Fruit fly (Drosophila melanogaster) whole organism, embryonic: ENCODE measurements around the gene ClpX.

Source experiments
- Adf1 ChIP-seq: fragments of 200-800 bp; sonication (Bioruptor generic); IDR thresholded peaks from 2 replicates; pipeline ENCODE4 v1.3.6; 2022; ENCODE audit warnings: missing biosample characterization, missing genetic modification characterization
- Atf6 ChIP-seq: fragments of 200-800 bp; sonication (Bioruptor generic); IDR thresholded peaks from 2 replicates; pipeline ENCODE4 v1.3.6; 2022; ENCODE audit warnings: missing biosample characterization, missing genetic modification characterization
- Awh ChIP-seq: fragments of 200-800 bp; sonication (Bioruptor generic); IDR thresholded peaks from 2 replicates; pipeline ENCODE4, ENCODE4 v1.3.6; 2022; ENCODE audit warnings: missing biosample characterization, missing genetic modification characterization
- Blimp-1 ChIP-seq: fragments of 200-800 bp; sonication (Bioruptor generic); optimal IDR thresholded peaks from 3 replicates; lab custom pipeline; 2018; ENCODE audit warnings: missing biosample characterization, missing genetic modification characterization, mild to moderate bottlenecking, moderate library complexity, missing genetic modification reagents
- CG10147 ChIP-seq: fragments of 200-800 bp; sonication (Bioruptor generic); optimal IDR thresholded peaks from 2 replicates; lab custom pipeline; 2019; ENCODE audit warnings: missing biosample characterization, mild to moderate bottlenecking, missing genetic modification characterization, moderate library complexity
- CG10274 ChIP-seq: fragments of 200-800 bp; sonication (Bioruptor generic); optimal IDR thresholded peaks from 3 replicates; lab custom pipeline; 2017; ENCODE audit warnings: missing biosample characterization, mild to moderate bottlenecking, missing genetic modification characterization
- CG10462 ChIP-seq: fragments of 200-800 bp; sonication (Bioruptor generic); optimal IDR thresholded peaks from 2 replicates; lab custom pipeline; 2016; ENCODE audit warnings: missing biosample characterization, missing genetic modification characterization
- CG10654 ChIP-seq: fragments of 200-800 bp; sonication (Bioruptor generic); optimal IDR thresholded peaks from 2 replicates; lab custom pipeline; 2016; ENCODE audit warnings: missing biosample characterization, missing genetic modification characterization
- CG11560 ChIP-seq: fragments of 200-800 bp; sonication (Bioruptor generic); IDR thresholded peaks from 3 replicates; pipeline ENCODE4 v1.3.6; 2022; ENCODE audit warnings: missing biosample characterization, missing genetic modification characterization
- CG12299 ChIP-seq: fragments of 200-800 bp; sonication (Bioruptor generic); optimal IDR thresholded peaks from 2 replicates; lab custom pipeline; 2018; ENCODE audit warnings: missing biosample characterization, mild to moderate bottlenecking, missing genetic modification characterization
- CG12391 ChIP-seq: fragments of 200-800 bp; sonication (Bioruptor generic); optimal IDR thresholded peaks from 3 replicates; lab custom pipeline; 2018; ENCODE audit warnings: missing biosample characterization, mild to moderate bottlenecking, missing genetic modification characterization, moderate library complexity
- CG12659 ChIP-seq: fragments of 200-800 bp; sonication (Bioruptor generic); optimal IDR thresholded peaks from 3 replicates; lab custom pipeline; 2017; ENCODE audit warnings: mild to moderate bottlenecking, missing biosample characterization, missing genetic modification reagents, missing genetic modification characterization
- CG13123 ChIP-seq: fragments of 200-800 bp; sonication (Bioruptor generic); optimal IDR thresholded peaks from 2 replicates; lab custom pipeline; 2016; ENCODE audit warnings: missing biosample characterization, missing genetic modification characterization
- CG14014 ChIP-seq: fragments of 200-800 bp; sonication (Bioruptor generic); IDR thresholded peaks from 2 replicates; pipeline ENCODE4 v1.3.6; 2022; ENCODE audit warnings: missing biosample characterization, missing genetic modification characterization
- CG17328 ChIP-seq: fragments of 200-800 bp; sonication (Bioruptor generic); IDR thresholded peaks from 2 replicates; pipeline ENCODE4 v1.3.6; 2022; ENCODE audit warnings: missing biosample characterization, missing genetic modification characterization
- CG2889 ChIP-seq: fragments of 200-800 bp; sonication (Bioruptor generic); IDR thresholded peaks from 3 replicates; pipeline ENCODE4 v1.3.6; 2022; ENCODE audit warnings: missing biosample characterization, missing genetic modification characterization
- CG31388 ChIP-seq: fragments of 200-800 bp; sonication (Bioruptor generic); optimal IDR thresholded peaks from 2 replicates; lab custom pipeline; 2016; ENCODE audit warnings: missing biosample characterization, missing genetic modification characterization
- CG32767 ChIP-seq: fragments of 200-800 bp; sonication (Bioruptor generic); IDR thresholded peaks from 2 replicates; pipeline ENCODE4 v1.3.6; 2022; ENCODE audit warnings: missing biosample characterization, missing genetic modification characterization
- CG33213 ChIP-seq: fragments of 200-800 bp; sonication (Bioruptor generic); optimal IDR thresholded peaks from 3 replicates; lab custom pipeline; 2016; ENCODE audit warnings: missing biosample characterization, missing genetic modification characterization
- CG5180 ChIP-seq: fragments of 200-800 bp; sonication (Bioruptor generic); optimal IDR thresholded peaks from 3 replicates; lab custom pipeline; 2017; ENCODE audit warnings: missing biosample characterization, missing genetic modification characterization, mild to moderate bottlenecking, moderate library complexity, missing genetic modification reagents
- CG6175 ChIP-seq: fragments of 200-800 bp; sonication (Bioruptor generic); IDR thresholded peaks from 3 replicates; pipeline ENCODE4 v1.3.6; 2022; ENCODE audit warnings: missing biosample characterization, missing genetic modification characterization
- CG6854 ChIP-seq: fragments of 200-800 bp; sonication (Bioruptor generic); optimal IDR thresholded peaks from 3 replicates; lab custom pipeline; 2017; ENCODE audit warnings: missing biosample characterization, mild to moderate bottlenecking, missing genetic modification characterization
- CG8089 ChIP-seq: fragments of 200-800 bp; sonication (Bioruptor generic); optimal IDR thresholded peaks from 3 replicates; lab custom pipeline; 2016; ENCODE audit warnings: missing biosample characterization, missing genetic modification characterization
- CG9609 ChIP-seq: fragments of 200-800 bp; sonication (Bioruptor generic); optimal IDR thresholded peaks from 3 replicates; lab custom pipeline; 2016; ENCODE audit warnings: missing biosample characterization, missing genetic modification characterization
- Dip3 ChIP-seq: fragments of 200-800 bp; sonication (Bioruptor generic); optimal IDR thresholded peaks from 3 replicates; lab custom pipeline; 2016; ENCODE audit warnings: missing biosample characterization, missing genetic modification characterization
- H2.0 ChIP-seq: fragments of 200-800 bp; sonication (Bioruptor generic); IDR thresholded peaks from 2 replicates; pipeline ENCODE4 v1.3.6; 2022; ENCODE audit warnings: missing biosample characterization, missing genetic modification characterization
- HHEX ChIP-seq: fragments of 200-800 bp; sonication (Bioruptor generic); optimal IDR thresholded peaks from 3 replicates; lab custom pipeline; 2017; ENCODE audit warnings: missing biosample characterization, mild to moderate bottlenecking, missing genetic modification characterization, missing genetic modification reagents
- Sox100B ChIP-seq: fragments of 200-800 bp; sonication (Bioruptor generic); optimal IDR thresholded peaks from 3 replicates; lab custom pipeline; 2018; ENCODE audit warnings: missing biosample characterization, mild to moderate bottlenecking, missing genetic modification characterization
- Xbp1 ChIP-seq: fragments of 200-800 bp; sonication (Bioruptor generic); optimal IDR thresholded peaks from 3 replicates; lab custom pipeline; 2016; ENCODE audit warnings: missing biosample characterization, mild to moderate bottlenecking, missing genetic modification characterization
- aop ChIP-seq: fragments of 200-800 bp; sonication (Bioruptor generic); IDR thresholded peaks from 2 replicates; pipeline ENCODE4 v1.3.6; 2022; ENCODE audit warnings: missing biosample characterization, missing genetic modification characterization
- chif ChIP-seq, 2 experiments: fragments of 200-800 bp; sonication (Bioruptor generic); optimal IDR thresholded peaks; 3 replicates each; lab custom pipeline; 2016; ENCODE audit warnings: missing biosample characterization in 2 of 2, missing genetic modification characterization in 2 of 2
- da ChIP-seq: fragments of 200-800 bp; sonication (Bioruptor generic); optimal IDR thresholded peaks from 2 replicates; lab custom pipeline; 2016; ENCODE audit warnings: missing biosample characterization, missing genetic modification characterization
- danr ChIP-seq: fragments of 200-800 bp; sonication (Bioruptor generic); IDR thresholded peaks from 2 replicates; pipeline ENCODE4 v1.3.6; 2022; ENCODE audit warnings: missing biosample characterization, missing genetic modification characterization
- dimm ChIP-seq: fragments of 200-800 bp; sonication (Bioruptor generic); IDR thresholded peaks from 2 replicates; pipeline ENCODE4 v1.3.6; 2022; ENCODE audit warnings: missing biosample characterization, missing genetic modification characterization
- fd64A ChIP-seq: fragments of 200-800 bp; sonication (Bioruptor generic); optimal IDR thresholded peaks from 3 replicates; lab custom pipeline; 2018; ENCODE audit warnings: missing biosample characterization, mild to moderate bottlenecking, missing genetic modification characterization
- fru ChIP-seq: fragments of >200 bp; optimal IDR thresholded peaks from 2 replicates; lab custom pipeline; 2017
- fu2 ChIP-seq: fragments of 200-800 bp; sonication (Bioruptor generic); optimal IDR thresholded peaks from 2 replicates; lab custom pipeline; 2016; ENCODE audit warnings: missing biosample characterization, missing genetic modification characterization
- grn ChIP-seq: fragments of 200-800 bp; sonication (Bioruptor generic); optimal IDR thresholded peaks from 3 replicates; lab custom pipeline; 2017; ENCODE audit warnings: missing biosample characterization, missing genetic modification characterization
- ham ChIP-seq: fragments of 200-800 bp; sonication (Bioruptor generic); IDR thresholded peaks from 2 replicates; pipeline ENCODE4 v1.3.6; 2022; ENCODE audit warnings: missing biosample characterization, missing genetic modification characterization
- knrl ChIP-seq: fragments of 200-800 bp; sonication (Bioruptor generic); IDR thresholded peaks from 3 replicates; pipeline ENCODE4 v1.3.6; 2022; ENCODE audit warnings: missing biosample characterization, missing genetic modification characterization; ENCODE audit not compliant: partially characterized antibody
- lilli ChIP-seq: fragments of 200-800 bp; sonication (Bioruptor generic); optimal IDR thresholded peaks from 3 replicates; lab custom pipeline; 2016; ENCODE audit warnings: missing biosample characterization, missing genetic modification characterization
- p53 ChIP-seq: fragments of 200-800 bp; sonication (Bioruptor generic); optimal IDR thresholded peaks from 2 replicates; lab custom pipeline; 2016; ENCODE audit warnings: missing biosample characterization, missing genetic modification characterization
- prd ChIP-seq, 3 experiments: fragments of >200 bp in 2 of 3; fragments of 200-800 bp in 1 of 3; sonication (Bioruptor generic) in 1 of 3; optimal IDR thresholded peaks in 2 of 3; IDR thresholded peaks in 1 of 3; 2 replicates in 2 of 3; 3 replicates in 1 of 3; pipeline versions ENCODE4 v1.3.6 to Lab custom; 2017 to 2022; ENCODE audit warnings: missing biosample characterization in 1 of 3, missing genetic modification characterization in 1 of 3
- psq ChIP-seq: fragments of 200-800 bp; sonication (Bioruptor generic); optimal IDR thresholded peaks from 2 replicates; lab custom pipeline; 2017; ENCODE audit warnings: missing biosample characterization, missing genetic modification characterization
- sens ChIP-seq: fragments of 200-800 bp; sonication (Bioruptor generic); peaks from one replicate; lab custom pipeline; 2016; ENCODE audit warnings: missing biosample characterization, missing genetic modification characterization
- sisA ChIP-seq: fragments of 200-800 bp; sonication (Bioruptor generic); IDR thresholded peaks from 2 replicates; pipeline ENCODE4 v1.3.6; 2022; ENCODE audit warnings: missing biosample characterization, missing genetic modification characterization
- slp2 ChIP-seq: fragments of 200-800 bp; sonication (Bioruptor generic); optimal IDR thresholded peaks from 2 replicates; lab custom pipeline; 2016; ENCODE audit warnings: missing biosample characterization, missing genetic modification characterization
- trem ChIP-seq: fragments of 200-800 bp; optimal IDR thresholded peaks from 3 replicates; lab custom pipeline; 2019; ENCODE audit warnings: missing biosample characterization, mild to moderate bottlenecking, missing genetic modification characterization, moderate library complexity
- tx ChIP-seq: fragments of 200-800 bp; sonication (Bioruptor generic); optimal IDR thresholded peaks from 2 replicates; lab custom pipeline; 2016; ENCODE audit warnings: missing biosample characterization, missing genetic modification characterization
- vnd ChIP-seq: fragments of 200-800 bp; sonication (Bioruptor generic); IDR thresholded peaks from 3 replicates; pipeline ENCODE4 v1.3.6; 2022; ENCODE audit warnings: missing biosample characterization, missing genetic modification characterization; ENCODE audit not compliant: partially characterized antibody
- wdn ChIP-seq: fragments of 200-800 bp; sonication (Bioruptor generic); IDR thresholded peaks from 2 replicates; pipeline ENCODE4 v1.3.6; 2022; ENCODE audit warnings: missing biosample characterization, missing genetic modification characterization

Gene ClpX

DNA sequence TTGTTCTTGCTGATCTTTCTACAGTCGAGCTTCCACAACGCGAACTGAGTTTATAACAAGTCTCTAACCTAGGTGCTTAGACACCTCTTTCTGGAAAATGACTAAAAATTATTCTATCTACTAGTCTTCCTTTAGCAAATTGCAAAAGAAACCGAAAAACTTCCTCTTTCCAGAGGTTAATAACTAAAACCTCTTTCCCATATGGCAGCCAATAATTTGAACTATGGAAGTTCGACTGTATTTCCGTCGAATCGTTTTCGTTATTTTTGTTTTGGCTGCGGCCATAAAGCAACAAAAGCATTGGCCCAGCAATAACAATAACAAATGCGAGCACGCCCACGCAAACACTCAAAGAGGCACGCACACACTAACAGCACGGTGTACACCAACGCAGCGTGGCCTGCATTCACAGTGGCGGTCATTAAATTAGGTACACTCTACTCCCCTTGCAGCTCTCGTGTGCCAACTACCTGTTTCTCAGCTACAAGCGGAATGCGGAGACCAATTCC, 23.0 kb downstream of the ClpX start (continued):
- peak; percentile 20 for TF ChIP-seq CG10654 (GFP tag; lab: Kevin White, UChicago)
- TF ChIP-seq CG31388: no peak
- no peak for TF ChIP-seq CG17328
- TF ChIP-seq lilli (GFP tag; lab: Kevin White, UChicago): peak; percentile 66
- peak; percentile 33; the same call in 1 of the 2 replicates for TF ChIP-seq H2.0
- TF ChIP-seq CG32767 (GFP tag; lab: Robert Waterston, UW): no peak
- TF ChIP-seq Blimp-1: peak; percentile 49
- no peak for TF ChIP-seq slp2
- TF ChIP-seq sens (GFP tag; lab: Kevin White, UChicago): peak; percentile 79
- peak; percentile 35 for TF ChIP-seq fu2
- peak; percentile 3 for TF ChIP-seq CG10462 (GFP tag; lab: Kevin White, UChicago)
- TF ChIP-seq Xbp1 (GFP tag; lab: Kevin White, UChicago): peak; percentile 44
- no peak for TF ChIP-seq CG8089 (GFP tag; lab: Kevin White, UChicago)
- TF ChIP-seq Sox100B (GFP tag; lab: Kevin White, UChicago): peak; percentile 75
- TF ChIP-seq HHEX (GFP tag; lab: Kevin White, UChicago): peak; percentile 46
- TF ChIP-seq CG10274 (GFP tag; lab: Kevin White, UChicago): no peak
- peak; percentile 66; the same call in 1 of the 2 replicates for TF ChIP-seq Atf6
- peak; percentile 44 for TF ChIP-seq CG12299 (tag; lab: Kevin White, UChicago)
- no peak for TF ChIP-seq knrl
- peak; percentile 11 for TF ChIP-seq tx
- TF ChIP-seq fru (lab: Kevin White, UChicago): no peak
- TF ChIP-seq da: no peak
- peak; percentile 53 for TF ChIP-seq fd64A
- no peak for TF ChIP-seq CG6175 (GFP tag; lab: Robert Waterston, UW)
- TF ChIP-seq CG2889: no peak
- TF ChIP-seq CG11560 (tag; lab: Robert Waterston, UW): no peak
- peak; percentile 57 for TF ChIP-seq CG12659
- no peak for TF ChIP-seq trem (tag; lab: Kevin White, UChicago)
- no peak for TF ChIP-seq prd (optimal IDR thresholded peaks at IDR 0.05; lab: Kevin White, UChicago)
- TF ChIP-seq prd (GFP tag; IDR thresholded peaks at IDR 0.05; lab: Robert Waterston, UW): peak; percentile 20; the same call in 1 of the 3 replicates
- peak; percentile 31 for TF ChIP-seq Dip3
- TF ChIP-seq psq (GFP tag; lab: Kevin White, UChicago): no peak
- peak; percentile 40 for TF ChIP-seq CG5180 (GFP tag; lab: Kevin White, UChicago)
- TF ChIP-seq wdn (GFP tag; lab: Robert Waterston, UW): peak; percentile 51; the same call in 1 of the 2 replicates
- TF ChIP-seq CG6854: peak; percentile 22
- TF ChIP-seq CG14014: peak; percentile 24; the same call in 1 of the 2 replicates
- TF ChIP-seq CG10147 (GFP tag; lab: Kevin White, UChicago): peak; percentile 54
- TF ChIP-seq ham (GFP tag; lab: Robert Waterston, UW): no peak
- TF ChIP-seq Awh (GFP tag; lab: Robert Waterston, UW): 0 out of 2 replicates have a peak, but pooled peaks have one; percentile 20
- TF ChIP-seq CG9609: peak; percentile 20
- TF ChIP-seq CG33213 (GFP tag; lab: Kevin White, UChicago): no peak
- no peak for TF ChIP-seq p53 (GFP tag; lab: Kevin White, UChicago)
- TF ChIP-seq Adf1 (GFP tag; lab: Robert Waterston, UW): peak; percentile 35; the same call in 1 of the 2 replicates
- TF ChIP-seq chif (GFP tag; optimal IDR thresholded peaks at IDR 0.05; lab: Kevin White, UChicago): peak; percentile 13 to 24
- no peak for TF ChIP-seq sisA (GFP tag; lab: Robert Waterston, UW)
- no peak for TF ChIP-seq aop
- TF ChIP-seq vnd (GFP tag; lab: Robert Waterston, UW): no peak
- no peak for TF ChIP-seq CG13123 (GFP tag; lab: Kevin White, UChicago)
- no peak for TF ChIP-seq grn (GFP tag; lab: Kevin White, UChicago)
- TF ChIP-seq dimm: no peak
- no peak for TF ChIP-seq danr (GFP tag; lab: Robert Waterston, UW)
- peak; percentile 64 for TF ChIP-seq CG12391 (tag; lab: Kevin White, UChicago)
